Worm (Caenorhabditis elegans) whole organism, L1 larva: ENCODE data around the gene dct-15.
A peak's percentile ranks its signal among the peaks of the same experiment; 100 is the strongest.

Experiments
- F16B12.6 ChIP-seq: fragments of 150-350 bp; optimal IDR thresholded peaks from 2 replicates; lab custom pipeline; 2014; ENCODE audit warnings: missing biosample characterization, missing genetic modification characterization
- aha-1 ChIP-seq: fragments of 150-350 bp; optimal IDR thresholded peaks from 2 replicates; lab custom pipeline; 2014; ENCODE audit warnings: missing biosample characterization, missing genetic modification characterization
- alr-1 ChIP-seq: fragments of 200-800 bp; sonication (Bioruptor generic); optimal IDR thresholded peaks from 2 replicates; lab custom pipeline; 2018; ENCODE audit warnings: borderline replicate concordance, mild to moderate bottlenecking, missing genetic modification characterization, missing compliant biosample characterization
- aly-2 ChIP-seq: fragments of 150-350 bp; optimal IDR thresholded peaks from 2 replicates; lab custom pipeline; 2014; ENCODE audit warnings: missing biosample characterization, missing genetic modification characterization
- blmp-1 ChIP-seq: fragments of 150-350 bp; optimal IDR thresholded peaks from 2 replicates; lab custom pipeline; 2014; ENCODE audit warnings: missing biosample characterization, missing genetic modification characterization
- ceh-88 ChIP-seq: fragments of 200-800 bp; sonication (Bioruptor generic); IDR thresholded peaks from 2 replicates; pipeline ENCODE4 v1.3.6; 2022; ENCODE audit warnings: missing genetic modification characterization, missing compliant biosample characterization
- ces-1 ChIP-seq: fragments of 150-350 bp; optimal IDR thresholded peaks from 2 replicates; lab custom pipeline; 2014; ENCODE audit warnings: missing biosample characterization, missing genetic modification reagents, missing genetic modification characterization
- dpl-1 ChIP-seq, 3 experiments: fragments of 150-350 bp in 2 of 3; sonication (generic microtip) in 1 of 3; optimal IDR thresholded peaks; 2 replicates each; lab custom pipeline; 2014 to 2017; ENCODE audit warnings: missing biosample characterization in 3 of 3, missing genetic modification characterization in 3 of 3, missing genetic modification reagents in 3 of 3
- dsc-1 ChIP-seq: sonication (generic microtip); optimal IDR thresholded peaks from 2 replicates; lab custom pipeline; 2016; ENCODE audit warnings: mild to moderate bottlenecking, missing genetic modification characterization, missing compliant biosample characterization
- efl-1 ChIP-seq, 4 experiments: fragments of 150-350 bp; optimal IDR thresholded peaks in 3 of 4; peaks in 1 of 4; 1 replicate in 1 of 4; 2 replicates in 3 of 4; lab custom pipeline; 2014; ENCODE audit warnings: missing biosample characterization in 2 of 4, missing genetic modification characterization in 2 of 4, missing genetic modification reagents in 2 of 4
- efl-3 ChIP-seq: fragments of 200-800 bp; sonication (Bioruptor generic); optimal IDR thresholded peaks from 2 replicates; lab custom pipeline; 2018; ENCODE audit warnings: mild to moderate bottlenecking, missing genetic modification characterization, missing compliant biosample characterization
- egl-13 ChIP-seq: sonication (generic microtip); optimal IDR thresholded peaks from 2 replicates; lab custom pipeline; 2016; ENCODE audit warnings: missing genotype, missing genetic modification reagents, missing genetic modification characterization, missing compliant biosample characterization
- egl-27 ChIP-seq, 2 experiments: fragments of 150-350 bp in 1 of 2; sonication (generic microtip); optimal IDR thresholded peaks; 3 replicates each; lab custom pipeline; 2017 to 2018; ENCODE audit warnings: missing biosample characterization in 2 of 2, missing genetic modification characterization in 2 of 2, missing genetic modification reagents in 2 of 2
- elt-2 ChIP-seq: sonication (generic microtip); optimal IDR thresholded peaks from 2 replicates; lab custom pipeline; 2016; ENCODE audit warnings: missing genetic modification characterization, mild to moderate bottlenecking, inconsistent platforms, missing compliant biosample characterization, missing genetic modification reagents
- fkh-8 ChIP-seq: sonication (generic microtip); optimal IDR thresholded peaks from 2 replicates; lab custom pipeline; 2016; ENCODE audit warnings: mild to moderate bottlenecking, missing genetic modification characterization, missing compliant biosample characterization
- grh-1 ChIP-seq: fragments of 200-800 bp; sonication (Bioruptor generic); IDR thresholded peaks from 2 replicates; pipeline ENCODE4 v1.3.6; 2022; ENCODE audit warnings: missing genetic modification reagents, missing genetic modification characterization, missing compliant biosample characterization
- hlh-17 ChIP-seq: fragments of 200-800 bp; sonication (Bioruptor generic); optimal IDR thresholded peaks from 2 replicates; lab custom pipeline; 2018; ENCODE audit warnings: missing genetic modification characterization, mild to moderate bottlenecking, missing compliant biosample characterization, moderate library complexity, borderline replicate concordance
- hlh-4 ChIP-seq: sonication (generic microtip); optimal IDR thresholded peaks from 2 replicates; lab custom pipeline; 2016; ENCODE audit warnings: mild to moderate bottlenecking, missing genetic modification characterization, missing compliant biosample characterization
- irx-1 ChIP-seq: sonication (generic microtip); optimal IDR thresholded peaks from 2 replicates; lab custom pipeline; 2016; ENCODE audit warnings: missing genetic modification characterization, missing compliant biosample characterization
- isw-1 ChIP-seq: fragments of 200-800 bp; sonication (Bioruptor generic); IDR thresholded peaks from 2 replicates; pipeline ENCODE4 v1.3.6; 2022; ENCODE audit warnings: missing genetic modification characterization, missing compliant biosample characterization
- lin-13 ChIP-seq: fragments of 150-350 bp; optimal IDR thresholded peaks from 2 replicates; lab custom pipeline; 2014; ENCODE audit warnings: missing biosample characterization, missing genetic modification reagents, missing genetic modification characterization
- lin-14 ChIP-seq: fragments of 200-800 bp; sonication (Bioruptor generic); optimal IDR thresholded peaks from 2 replicates; lab custom pipeline; 2018; ENCODE audit warnings: mild to moderate bottlenecking, missing genetic modification characterization, moderate library complexity, missing compliant biosample characterization
- lin-15B ChIP-seq: fragments of 150-350 bp; sonication (generic microtip); optimal IDR thresholded peaks from 3 replicates; lab custom pipeline; 2014; ENCODE audit warnings: missing biosample characterization, missing genetic modification characterization
- lin-35 ChIP-seq, 2 experiments: fragments of 150-350 bp; optimal IDR thresholded peaks; 2 replicates each; lab custom pipeline; 2014; ENCODE audit warnings: missing biosample characterization in 2 of 2, missing genetic modification characterization in 2 of 2, missing genetic modification reagents in 2 of 2
- lir-3 ChIP-seq: sonication (generic microtip); optimal IDR thresholded peaks from 2 replicates; lab custom pipeline; 2016; ENCODE audit warnings: mild to moderate bottlenecking, missing genetic modification characterization, moderate library complexity, missing compliant biosample characterization; ENCODE audit not compliant: poor library complexity
- mep-1 ChIP-seq: fragments of 150-350 bp; optimal IDR thresholded peaks from 2 replicates; lab custom pipeline; 2014; ENCODE audit warnings: missing biosample characterization, missing genetic modification characterization
- nhr-12 ChIP-seq: sonication (generic microtip); optimal IDR thresholded peaks from 2 replicates; lab custom pipeline; 2017; ENCODE audit warnings: missing biosample characterization, missing genetic modification characterization
- nhr-237 ChIP-seq: fragments of 150-350 bp; optimal IDR thresholded peaks from 2 replicates; lab custom pipeline; 2014; ENCODE audit warnings: missing biosample characterization, missing genetic modification characterization
- nhr-47 ChIP-seq: sonication (generic microtip); optimal IDR thresholded peaks from 2 replicates; lab custom pipeline; 2016; ENCODE audit warnings: mild to moderate bottlenecking, missing genetic modification characterization, moderate library complexity, missing compliant biosample characterization
- nhr-71 ChIP-seq: sonication (generic microtip); optimal IDR thresholded peaks from 2 replicates; lab custom pipeline; 2016; ENCODE audit warnings: mild to moderate bottlenecking, missing genetic modification characterization, moderate library complexity, missing compliant biosample characterization
- nhr-76 ChIP-seq: sonication (generic microtip); optimal IDR thresholded peaks from 2 replicates; lab custom pipeline; 2017; ENCODE audit warnings: missing biosample characterization, missing genetic modification characterization
- nhr-84 ChIP-seq: sonication (generic microtip); optimal IDR thresholded peaks from 2 replicates; lab custom pipeline; 2017; ENCODE audit warnings: missing biosample characterization, missing genetic modification characterization
- nhr-85 ChIP-seq: sonication (generic microtip); peaks from one replicate; lab custom pipeline; 2016; ENCODE audit warnings: missing genetic modification characterization, inconsistent platforms, missing compliant biosample characterization
- nhr-90 ChIP-seq: sonication (generic microtip); optimal IDR thresholded peaks from 2 replicates; lab custom pipeline; 2016; ENCODE audit warnings: mild to moderate bottlenecking, missing genetic modification characterization, missing compliant biosample characterization; ENCODE audit not compliant: poor library complexity
- pag-3 ChIP-seq: sonication (generic microtip); optimal IDR thresholded peaks from 2 replicates; lab custom pipeline; 2017; ENCODE audit warnings: missing genetic modification characterization, mild to moderate bottlenecking, missing compliant biosample characterization, antibody characterized with exemption, borderline replicate concordance; ENCODE audit not compliant: insufficient read depth
- pax-3 ChIP-seq: fragments of 200-800 bp; sonication (Bioruptor generic); optimal IDR thresholded peaks from 2 replicates; lab custom pipeline; 2018; ENCODE audit warnings: mild to moderate bottlenecking, missing genetic modification characterization, moderate library complexity, missing compliant biosample characterization
- rnt-1 ChIP-seq: sonication (generic microtip); optimal IDR thresholded peaks from 2 replicates; lab custom pipeline; 2016; ENCODE audit warnings: mild to moderate bottlenecking, missing genetic modification characterization, moderate library complexity, missing compliant biosample characterization
- skn-1 ChIP-seq: fragments of 150-350 bp; optimal IDR thresholded peaks from 2 replicates; lab custom pipeline; 2014; ENCODE audit warnings: missing biosample characterization, missing genetic modification characterization
- snpc-4 ChIP-seq: fragments of 150-350 bp; optimal IDR thresholded peaks from 2 replicates; lab custom pipeline; 2014; ENCODE audit warnings: missing biosample characterization, missing genetic modification characterization
- snu-23 ChIP-seq: sonication (generic microtip); optimal IDR thresholded peaks from 2 replicates; lab custom pipeline; 2016; ENCODE audit warnings: missing genetic modification characterization, missing compliant biosample characterization
- sox-4 ChIP-seq: sonication (generic microtip); optimal IDR thresholded peaks from 2 replicates; lab custom pipeline; 2016; ENCODE audit warnings: missing genetic modification characterization, missing compliant biosample characterization
- sup-37 ChIP-seq: fragments of 200-800 bp; sonication (Bioruptor generic); optimal IDR thresholded peaks from 2 replicates; lab custom pipeline; 2018; ENCODE audit warnings: mild to moderate bottlenecking, missing genetic modification characterization, missing compliant biosample characterization
- swsn-7 ChIP-seq: sonication (generic microtip); optimal IDR thresholded peaks from 2 replicates; lab custom pipeline; 2016; ENCODE audit warnings: missing genetic modification characterization, missing compliant biosample characterization
- unc-30 ChIP-seq: sonication (generic microtip); optimal IDR thresholded peaks from 2 replicates; lab custom pipeline; 2017; ENCODE audit warnings: missing biosample characterization, missing genetic modification characterization
- unc-62 ChIP-seq: fragments of 150-350 bp; optimal IDR thresholded peaks from 2 replicates; lab custom pipeline; 2014; ENCODE audit warnings: missing biosample characterization, missing genetic modification reagents, missing genetic modification characterization
- unc-98 ChIP-seq: fragments of 200-800 bp; sonication (Bioruptor generic); IDR thresholded peaks from 2 replicates; pipeline ENCODE4 v1.3.6; 2022; ENCODE audit warnings: missing genetic modification characterization, missing compliant biosample characterization
- vab-15 ChIP-seq: sonication (generic microtip); optimal IDR thresholded peaks from 2 replicates; lab custom pipeline; 2017; ENCODE audit warnings: missing genotype, mild to moderate bottlenecking, missing genetic modification characterization, missing compliant biosample characterization
- xbp-1 ChIP-seq: sonication (generic microtip); optimal IDR thresholded peaks from 2 replicates; lab custom pipeline; 2016; ENCODE audit warnings: missing genetic modification characterization, missing compliant biosample characterization

dct-15 gene

ce11 chrIV:9815432-9815831, 4.9 kb upstream of the dct-15 start, which contains the start of gene egl-20:
Gene egl-20, minus strand, starts transcription at chrIV:9815532.
- TF ChIP-seq hlh-17 (GFP tag; lab: Kevin White, UChicago) (no peak), egl-13 (tag; lab: Kevin White, UChicago) (no peak), sox-4 (tag; lab: Kevin White, UChicago) (no peak)

- TF ChIP-seq nhr-84 (tag; lab: Kevin White, UChicago), result no peak
- TF ChIP-seq nhr-71, result peak; percentile 53
- no peak for TF ChIP-seq hlh-4 (tag; lab: Kevin White, UChicago)
- no peak for TF ChIP-seq ces-1
- TF ChIP-seq dsc-1 (tag; lab: Kevin White, UChicago), result peak; percentile 68
- TF ChIP-seq pax-3 (tag; lab: Kevin White, UChicago), result no peak
- no peak for TF ChIP-seq unc-98
- TF ChIP-seq lir-3 (tag; lab: Kevin White, UChicago), result no peak
- TF ChIP-seq ceh-88, result no peak
- peak; percentile 16 for TF ChIP-seq unc-30
- TF ChIP-seq nhr-47 (tag; lab: Kevin White, UChicago), result peak; percentile 26
- TF ChIP-seq fkh-8 (tag; lab: Kevin White, UChicago), result peak; percentile 63
Observed at ce11 chrIV:9811487-9811886, 954 bp upstream of the dct-15 start.

- TF ChIP-seq rnt-1 (tag; lab: Kevin White, UChicago) (peak; percentile 50), nhr-237 (tag; lab: Kevin White, UChicago) (peak; percentile 2), blmp-1 (tag; lab: Kevin White, UChicago) (peak; percentile 69), efl-1 (optimal IDR thresholded peaks at IDR 0.05; lab: Kevin White, UChicago) (peak; percentile 39 to 54), efl-1 (GFP tag; optimal IDR thresholded peaks at IDR 0.05 in 1 of 2; lab: Kevin White, UChicago) (peak; percentile 34 to 94), egl-27 (tag; optimal IDR thresholded peaks at IDR 0.05; lab: Kevin White, UChicago) (no peak), dpl-1 (GFP tag; optimal IDR thresholded peaks at IDR 0.05; lab: Kevin White, UChicago) (peak in 2 of 3 experiments; percentile 36 to 46), efl-3 (GFP tag; lab: Kevin White, UChicago) (no peak), nhr-71 (peak; percentile 82), snpc-4 (tag; lab: Kevin White, UChicago) (no peak), lin-35 (GFP tag; optimal IDR thresholded peaks at IDR 0.05; lab: Kevin White, UChicago) (peak in 1 of 2 experiments; percentile 70), vab-15 (tag; lab: Kevin White, UChicago) (no peak), unc-62 (GFP tag; lab: Kevin White, UChicago) (no peak), aha-1 (tag; lab: Kevin White, UChicago) (no peak), nhr-90 (peak; percentile 61), dsc-1 (tag; lab: Kevin White, UChicago) (peak; percentile 29), mep-1 (tag; lab: Kevin White, UChicago) (peak; percentile 87), F16B12.6 (no peak), xbp-1 (tag; lab: Kevin White, UChicago) (peak; percentile 41), skn-1 (tag; lab: Kevin White, UChicago) (peak; percentile 18), egl-13 (tag; lab: Kevin White, UChicago) (no peak), pag-3 (tag; lab: Kevin White, UChicago) (no peak), irx-1 (tag; lab: Kevin White, UChicago) (peak; percentile 17), alr-1 (tag; lab: Kevin White, UChicago) (no peak), sup-37 (GFP tag; lab: Kevin White, UChicago) (no peak), lin-15B (tag; lab: Kevin White, UChicago) (no peak), snu-23 (GFP tag; lab: Kevin White, UChicago) (peak; percentile 82), nhr-85 (tag; lab: Kevin White, UChicago) (peak; percentile 87), swsn-7 (peak; percentile 32), isw-1 (no peak), aly-2 (tag; lab: Kevin White, UChicago) (peak; percentile 62), lin-14 (GFP tag; lab: Kevin White, UChicago) (peak; percentile 85), nhr-12 (tag; lab: Kevin White, UChicago) (no peak), ces-1 (no peak), elt-2 (peak; percentile 64), nhr-47 (tag; lab: Kevin White, UChicago) (peak; percentile 30), nhr-76 (tag; lab: Kevin White, UChicago) (no peak), lin-13 (GFP tag; lab: Kevin White, UChicago) (peak; percentile 15), grh-1 (peak; percentile 33; the same call in 1 of the 2 replicates)
Observed at ce11 chrIV:9803544-9803943, 7.0 kb downstream of the dct-15 start.
